Worm (Caenorhabditis elegans): ENCODE results near the gene mat-3.

The mat-3 gene

ce11 chrIII:434361-434941, 40.8 kb upstream of the mat-3 start, which contains the start of gene affl-2:
Gene affl-2, plus strand, starts transcription at chrIII:434891.
- TF ChIP-seq elt-3 (tag; optimal IDR thresholded peaks at IDR 0.05) (no peak), F13H6.1 (tag; optimal IDR thresholded peaks at IDR 0.05) (no peak), lin-13 (GFP tag; optimal IDR thresholded peaks at IDR 0.05) (peak; percentile 12), nhr-25 (tag; optimal IDR thresholded peaks at IDR 0.05) (peak; percentile 41), ceh-16 (tag; optimal IDR thresholded peaks at IDR 0.05) (no peak), nhr-12 (tag; optimal IDR thresholded peaks at IDR 0.05) (no peak), crh-2 (tag; optimal IDR thresholded peaks at IDR 0.05) (peak; percentile 15), nhr-237 (tag; optimal IDR thresholded peaks at IDR 0.05) (no peak), mab-5 (tag; optimal IDR thresholded peaks at IDR 0.05) (no peak), C34F6.9 (tag; optimal IDR thresholded peaks at IDR 0.05) (peak; percentile 12), sma-3 (GFP tag; optimal IDR thresholded peaks at IDR 0.05) (peak; percentile 42), nhr-6 (tag; optimal IDR thresholded peaks at IDR 0.05) (no peak), zag-1 (tag; optimal IDR thresholded peaks at IDR 0.05) (no peak), nhr-77 (tag; optimal IDR thresholded peaks at IDR 0.05) (no peak), ceh-82 (tag; optimal IDR thresholded peaks at IDR 0.05) (no peak), skn-1 (tag; optimal IDR thresholded peaks at IDR 0.05) (no peak), lsy-2 (tag; optimal IDR thresholded peaks at IDR 0.05) (peak in 1 of 2 experiments; percentile 3), sem-4 (tag; optimal IDR thresholded peaks at IDR 0.05) (peak; percentile 8), fos-1 (tag; optimal IDR thresholded peaks at IDR 0.05) (peak; percentile 24), ztf-1 (GFP tag; conservative IDR thresholded peaks at IDR 0.05) (no peak), unc-39 (tag; optimal IDR thresholded peaks at IDR 0.05) (no peak), blmp-1 (tag; optimal IDR thresholded peaks at IDR 0.05; ENCODE audit: insufficient read depth) (peak; percentile 26)

ce11 chrIII:437033-437432, 38.2 kb upstream of the mat-3 start:
- no peak for TF ChIP-seq nhr-77 (tag; optimal IDR thresholded peaks at IDR 0.05)
- TF ChIP-seq aly-2 (tag; optimal IDR thresholded peaks at IDR 0.05) = no peak
- no peak for TF ChIP-seq mdl-1 (tag; optimal IDR thresholded peaks at IDR 0.05)
- TF ChIP-seq nhr-237 (tag; optimal IDR thresholded peaks at IDR 0.05) = no peak
- TF ChIP-seq C34F6.9 (tag; optimal IDR thresholded peaks at IDR 0.05) = no peak
- TF ChIP-seq ZK546.5 (tag; optimal IDR thresholded peaks at IDR 0.05) = no peak
- no peak for TF ChIP-seq nhr-25 (tag; optimal IDR thresholded peaks at IDR 0.05)

ce11 chrIII:439926-440325, 35.3 kb upstream of the mat-3 start, which contains the start of gene affl-1:
Gene affl-1, plus strand, starts transcription at chrIII:440226.
- no peak for TF ChIP-seq lin-39 (tag; optimal IDR thresholded peaks at IDR 0.05)
- TF ChIP-seq nhr-21 (tag; optimal IDR thresholded peaks at IDR 0.05) = no peak
- no peak for TF ChIP-seq gmeb-1 (tag; optimal IDR thresholded peaks at IDR 0.05)
- no peak for TF ChIP-seq F13H6.1 (tag; optimal IDR thresholded peaks at IDR 0.05)
- no peak for TF ChIP-seq egl-27 (tag; optimal IDR thresholded peaks at IDR 0.05)
- TF ChIP-seq dmd-4 (tag; optimal IDR thresholded peaks at IDR 0.05) = no peak
- TF ChIP-seq mab-5 (tag; optimal IDR thresholded peaks at IDR 0.05) = no peak
- no peak for TF ChIP-seq nhr-25 (tag; optimal IDR thresholded peaks at IDR 0.05)
- TF ChIP-seq elt-3 (tag; optimal IDR thresholded peaks at IDR 0.05) = no peak
- no peak for TF ChIP-seq aly-2 (tag; optimal IDR thresholded peaks at IDR 0.05)
- no peak for TF ChIP-seq peb-1 (tag; optimal IDR thresholded peaks at IDR 0.05)
- TF ChIP-seq sem-4 (tag; optimal IDR thresholded peaks at IDR 0.05) = no peak
- TF ChIP-seq nhr-6 (tag; optimal IDR thresholded peaks at IDR 0.05) = no peak
- TF ChIP-seq sma-9 (GFP tag; optimal IDR thresholded peaks at IDR 0.05) = no peak
- no peak for TF ChIP-seq sma-9 (tag; optimal IDR thresholded peaks at IDR 0.05)

- TF ChIP-seq nhr-25 (tag; optimal IDR thresholded peaks at IDR 0.05) (no peak), unc-55 (GFP tag; optimal IDR thresholded peaks at IDR 0.05) (no peak)
These were observed 31.2 kb upstream of the mat-3 start, which contains the start of gene Y55B1BR.8 for ce11 chrIII:444101-444500. Gene Y55B1BR.8, plus strand, starts transcription at chrIII:444401.

ce11 chrIII:446860-447259, 28.4 kb upstream of the mat-3 start:
- no peak for TF ChIP-seq ztf-1 (GFP tag; conservative IDR thresholded peaks at IDR 0.05)
- TF ChIP-seq elt-1 (tag; optimal IDR thresholded peaks at IDR 0.05) = no peak
- TF ChIP-seq sma-9 (GFP tag; optimal IDR thresholded peaks at IDR 0.05) = no peak
- no peak for TF ChIP-seq sma-9 (tag; optimal IDR thresholded peaks at IDR 0.05)
- no peak for TF ChIP-seq Y55F3AM.14 (GFP tag; optimal IDR thresholded peaks at IDR 0.05)
- TF ChIP-seq C34F6.9 (tag; optimal IDR thresholded peaks at IDR 0.05) = no peak
- no peak for TF ChIP-seq nhr-11 (tag; optimal IDR thresholded peaks at IDR 0.05)
- no peak for TF ChIP-seq fos-1 (tag; optimal IDR thresholded peaks at IDR 0.05)
- no peak for TF ChIP-seq lin-13 (GFP tag; optimal IDR thresholded peaks at IDR 0.05)
- no peak for TF ChIP-seq gmeb-1 (tag; optimal IDR thresholded peaks at IDR 0.05)
- no peak for TF ChIP-seq mbf-1 (tag; optimal IDR thresholded peaks at IDR 0.05)
- TF ChIP-seq elt-3 (tag; optimal IDR thresholded peaks at IDR 0.05) = no peak
- no peak for TF ChIP-seq lin-39 (tag; optimal IDR thresholded peaks at IDR 0.05)
- TF ChIP-seq egl-27 (tag; optimal IDR thresholded peaks at IDR 0.05) = no peak
- no peak for TF ChIP-seq alr-1 (tag; optimal IDR thresholded peaks at IDR 0.05)
- TF ChIP-seq ztf-11 (tag; optimal IDR thresholded peaks at IDR 0.05) = no peak
- no peak for TF ChIP-seq nhr-6 (tag; optimal IDR thresholded peaks at IDR 0.05)
- TF ChIP-seq skn-1 (tag; optimal IDR thresholded peaks at IDR 0.05) = no peak

Data from whole organism, L2 larva.